Worm (Caenorhabditis elegans) whole organism, young adult: ENCODE results near the gene hrg-3.
A peak's percentile ranks its signal among the peaks of the same experiment; 100 is the strongest.

Experiments
- B0035.1 ChIP-seq: sonication (generic microtip); optimal IDR thresholded peaks from 2 replicates; lab custom pipeline; 2016; ENCODE audit warnings: missing genetic modification characterization, mild to moderate bottlenecking, missing compliant biosample characterization, missing genotype, missing genetic modification reagents
- B0261.1 ChIP-seq: sonication (generic microtip); optimal IDR thresholded peaks from 2 replicates; lab custom pipeline; 2016; ENCODE audit warnings: mild to moderate bottlenecking, missing genetic modification characterization, moderate library complexity, missing compliant biosample characterization
- F10E7.11 ChIP-seq: sonication (generic microtip); optimal IDR thresholded peaks from 2 replicates; lab custom pipeline; 2017; ENCODE audit warnings: mild to moderate bottlenecking, missing genetic modification characterization, moderate library complexity, missing compliant biosample characterization
- F23B12.7 ChIP-seq: sonication (generic microtip); optimal IDR thresholded peaks from 2 replicates; lab custom pipeline; 2017; ENCODE audit warnings: missing genetic modification characterization, mild to moderate bottlenecking, missing compliant biosample characterization, antibody characterized with exemption, moderate library complexity; ENCODE audit not compliant: insufficient read depth
- F49E8.2 ChIP-seq: sonication (generic microtip); optimal IDR thresholded peaks from 3 replicates; lab custom pipeline; 2017; ENCODE audit warnings: missing genetic modification characterization, mild to moderate bottlenecking, missing compliant biosample characterization, antibody characterized with exemption, moderate library complexity; ENCODE audit not compliant: insufficient read depth
- F52B5.7 ChIP-seq: sonication (generic microtip); optimal IDR thresholded peaks from 2 replicates; lab custom pipeline; 2016; ENCODE audit warnings: mild to moderate bottlenecking, missing genetic modification characterization, missing compliant biosample characterization
- F57C9.4 ChIP-seq: sonication (generic microtip); optimal IDR thresholded peaks from 2 replicates; lab custom pipeline; 2017; ENCODE audit warnings: mild to moderate bottlenecking, missing genetic modification characterization, missing compliant biosample characterization
- K11D2.4 ChIP-seq: fragments of 200-800 bp; sonication (Bioruptor generic); IDR thresholded peaks from 2 replicates; pipeline ENCODE4 v1.3.6; 2022; ENCODE audit warnings: missing genetic modification reagents, missing genetic modification characterization, missing compliant biosample characterization
- K12H6.12 ChIP-seq: fragments of 200-800 bp; sonication (Bioruptor generic); optimal IDR thresholded peaks from 2 replicates; lab custom pipeline; 2018; ENCODE audit warnings: mild to moderate bottlenecking, missing genetic modification characterization, missing compliant biosample characterization
- T26A5.8 ChIP-seq: sonication (generic microtip); optimal IDR thresholded peaks from 2 replicates; lab custom pipeline; 2016; ENCODE audit warnings: missing genetic modification characterization, missing compliant biosample characterization
- Y53F4B.3 ChIP-seq: fragments of 200-800 bp; sonication (Bioruptor generic); IDR thresholded peaks from 2 replicates; pipeline ENCODE4 v1.3.6; 2022; ENCODE audit warnings: missing genetic modification reagents, missing genetic modification characterization, missing compliant biosample characterization
- Y53G8AR.9 ChIP-seq: fragments of 200-800 bp; sonication (Bioruptor generic); conservative IDR thresholded peaks from 2 replicates; pipeline ENCODE4 v1.3.6; 2022; ENCODE audit warnings: missing genetic modification reagents, missing genetic modification characterization, missing compliant biosample characterization
- Y56A3A.18 ChIP-seq: fragments of 200-800 bp; sonication (Bioruptor generic); IDR thresholded peaks from 2 replicates; pipeline ENCODE4 v1.3.6; 2022; ENCODE audit warnings: missing genetic modification reagents, missing genetic modification characterization, missing compliant biosample characterization
- Y67H2A.10 ChIP-seq: fragments of 200-800 bp; sonication (Bioruptor generic); conservative IDR thresholded peaks from 2 replicates; pipeline ENCODE4 v1.3.6; 2022; ENCODE audit warnings: missing genetic modification reagents, missing genetic modification characterization, missing compliant biosample characterization
- Y79H2A.3 ChIP-seq: fragments of 200-800 bp; sonication (Bioruptor generic); conservative IDR thresholded peaks from 2 replicates; pipeline ENCODE4 v1.3.6; 2022; ENCODE audit warnings: missing genetic modification reagents, missing genetic modification characterization, missing compliant biosample characterization
- akir-1 ChIP-seq: fragments of 200-800 bp; sonication (Bioruptor generic); optimal IDR thresholded peaks from 2 replicates; lab custom pipeline; 2018; ENCODE audit warnings: mild to moderate bottlenecking, missing genetic modification characterization, moderate library complexity, missing compliant biosample characterization
- attf-6 ChIP-seq: fragments of 200-800 bp; sonication (Bioruptor generic); IDR thresholded peaks from 2 replicates; pipeline ENCODE4 v1.3.6; 2022; ENCODE audit warnings: missing genetic modification reagents, missing genetic modification characterization, missing compliant biosample characterization
- cebp-1 ChIP-seq, 2 experiments: fragments of 200-800 bp in 1 of 2; sonication (Bioruptor generic) in 1 of 2; sonication (generic microtip) in 1 of 2; IDR thresholded peaks in 1 of 2; optimal IDR thresholded peaks in 1 of 2; 2 replicates each; pipeline versions ENCODE4 v1.3.6 to Lab custom; 2017 to 2022; ENCODE audit warnings: missing compliant biosample characterization in 2 of 2, missing genetic modification characterization in 2 of 2, mild to moderate bottlenecking in 1 of 2, missing genetic modification reagents in 1 of 2, moderate library complexity in 1 of 2
- ceh-58 ChIP-seq: fragments of 200-800 bp; sonication (Bioruptor generic); IDR thresholded peaks from 2 replicates; pipeline ENCODE4 v1.3.6; 2022; ENCODE audit warnings: missing genetic modification characterization, missing compliant biosample characterization
- ceh-91 ChIP-seq: fragments of 200-800 bp; sonication (Bioruptor generic); IDR thresholded peaks from 2 replicates; pipeline ENCODE4 v1.3.6; 2022; ENCODE audit warnings: missing genetic modification reagents, missing genetic modification characterization, missing compliant biosample characterization
- chd-7 ChIP-seq: sonication (generic microtip); optimal IDR thresholded peaks from 2 replicates; lab custom pipeline; 2016; ENCODE audit warnings: mild to moderate bottlenecking, missing genetic modification characterization, moderate library complexity, missing compliant biosample characterization
- dox-1 ChIP-seq: fragments of 200-800 bp; sonication (Bioruptor generic); IDR thresholded peaks from 2 replicates; pipeline ENCODE4 v1.3.6; 2022; ENCODE audit warnings: missing genetic modification reagents, missing genetic modification characterization, missing compliant biosample characterization
- efl-1 ChIP-seq: fragments of 150-350 bp; optimal IDR thresholded peaks from 2 replicates; lab custom pipeline; 2014; ENCODE audit warnings: missing biosample characterization, missing genetic modification reagents, missing genetic modification characterization
- egrh-3 ChIP-seq: fragments of 200-800 bp; sonication (Bioruptor generic); IDR thresholded peaks from 2 replicates; pipeline ENCODE4 v1.3.6; 2022; ENCODE audit warnings: missing genetic modification reagents, missing genetic modification characterization, missing compliant biosample characterization
- gei-17 ChIP-seq: fragments of 200-800 bp; sonication (Bioruptor generic); optimal IDR thresholded peaks from 2 replicates; lab custom pipeline; 2018; ENCODE audit warnings: mild to moderate bottlenecking, missing genetic modification characterization, missing compliant biosample characterization
- him-1 ChIP-seq: sonication (generic microtip); optimal IDR thresholded peaks from 2 replicates; lab custom pipeline; 2016; ENCODE audit warnings: missing genotype, missing genetic modification reagents, missing genetic modification characterization, missing compliant biosample characterization
- let-607 ChIP-seq, 2 experiments: fragments of 200-800 bp in 1 of 2; sonication (Bioruptor generic) in 1 of 2; sonication (generic microtip) in 1 of 2; optimal IDR thresholded peaks; 2 replicates each; lab custom pipeline; 2016 to 2018; ENCODE audit warnings: mild to moderate bottlenecking in 2 of 2, missing compliant biosample characterization in 2 of 2, missing genetic modification characterization in 2 of 2, moderate library complexity in 2 of 2, missing genotype in 1 of 2
- lin-40 ChIP-seq: sonication (generic microtip); optimal IDR thresholded peaks from 2 replicates; lab custom pipeline; 2016; ENCODE audit warnings: missing genetic modification characterization, mild to moderate bottlenecking, missing compliant biosample characterization, missing genotype, missing genetic modification reagents
- madf-6 ChIP-seq: fragments of 200-800 bp; sonication (Bioruptor generic); IDR thresholded peaks from 2 replicates; pipeline ENCODE4 v1.3.6; 2022; ENCODE audit warnings: missing genetic modification reagents, missing genetic modification characterization, missing compliant biosample characterization
- mes-4 ChIP-seq: sonication (generic microtip); optimal IDR thresholded peaks from 2 replicates; lab custom pipeline; 2016; ENCODE audit warnings: missing genotype, missing genetic modification characterization, missing compliant biosample characterization
- nfya-2 ChIP-seq: fragments of 200-800 bp; sonication (Bioruptor generic); IDR thresholded peaks from 2 replicates; pipeline ENCODE4 v1.3.6; 2022; ENCODE audit warnings: missing genetic modification reagents, missing genetic modification characterization, missing compliant biosample characterization
- nhr-179 ChIP-seq: sonication (generic microtip); optimal IDR thresholded peaks from 2 replicates; lab custom pipeline; 2016; ENCODE audit warnings: mild to moderate bottlenecking, missing genetic modification characterization, missing compliant biosample characterization
- nhr-27 ChIP-seq: fragments of 200-800 bp; sonication (Bioruptor generic); optimal IDR thresholded peaks from 2 replicates; lab custom pipeline; 2018; ENCODE audit warnings: mild to moderate bottlenecking, missing genetic modification characterization, moderate library complexity, missing compliant biosample characterization
- nhr-80 ChIP-seq: sonication (generic microtip); optimal IDR thresholded peaks from 2 replicates; lab custom pipeline; 2016; ENCODE audit warnings: missing genetic modification characterization, missing compliant biosample characterization
- sdz-38 ChIP-seq: sonication (generic microtip); optimal IDR thresholded peaks from 2 replicates; lab custom pipeline; 2016; ENCODE audit warnings: missing genotype, missing genetic modification characterization, missing compliant biosample characterization
- sea-2 ChIP-seq: fragments of 200-800 bp; sonication (Bioruptor generic); IDR thresholded peaks from 2 replicates; pipeline ENCODE4 v1.3.6; 2022; ENCODE audit warnings: missing genetic modification characterization, missing compliant biosample characterization
- snpc-1.1 ChIP-seq: sonication (generic microtip); optimal IDR thresholded peaks from 2 replicates; lab custom pipeline; 2017; ENCODE audit warnings: missing genetic modification characterization, mild to moderate bottlenecking, missing compliant biosample characterization, antibody characterized with exemption, moderate library complexity, missing genotype, missing genetic modification reagents; ENCODE audit not compliant: insufficient read depth
- snpc-3.4 ChIP-seq: sonication (generic microtip); optimal IDR thresholded peaks from 2 replicates; lab custom pipeline; 2017; ENCODE audit warnings: missing genetic modification characterization, mild to moderate bottlenecking, missing compliant biosample characterization, antibody characterized with exemption, moderate library complexity, missing genotype, missing genetic modification reagents
- sptf-2 ChIP-seq: fragments of 200-800 bp; sonication (Bioruptor generic); optimal IDR thresholded peaks from 2 replicates; lab custom pipeline; 2018; ENCODE audit warnings: mild to moderate bottlenecking, missing genetic modification characterization, missing compliant biosample characterization
- tlf-1 ChIP-seq: fragments of 200-800 bp; sonication (Bioruptor generic); optimal IDR thresholded peaks from 2 replicates; lab custom pipeline; 2018; ENCODE audit warnings: mild to moderate bottlenecking, missing genetic modification characterization, missing compliant biosample characterization
- zim-3 ChIP-seq: sonication (generic microtip); optimal IDR thresholded peaks from 2 replicates; lab custom pipeline; 2017; ENCODE audit warnings: mild to moderate bottlenecking, missing genetic modification characterization, moderate library complexity, missing compliant biosample characterization
- ztf-25 ChIP-seq: fragments of 200-800 bp; sonication (Bioruptor generic); IDR thresholded peaks from 2 replicates; pipeline ENCODE4 v1.3.6; 2022; ENCODE audit warnings: missing genetic modification reagents, missing genetic modification characterization, missing compliant biosample characterization
- ztf-26 ChIP-seq: sonication (generic microtip); optimal IDR thresholded peaks from 2 replicates; lab custom pipeline; 2017; ENCODE audit warnings: missing genetic modification characterization, missing compliant biosample characterization
- ztf-3 ChIP-seq: fragments of 200-800 bp; sonication (Bioruptor generic); optimal IDR thresholded peaks from 2 replicates; lab custom pipeline; 2018; ENCODE audit warnings: mild to moderate bottlenecking, missing genetic modification characterization, missing compliant biosample characterization
- ztf-6 ChIP-seq: fragments of 200-800 bp; sonication (Bioruptor generic); IDR thresholded peaks from 2 replicates; pipeline ENCODE4 v1.3.6; 2022; ENCODE audit warnings: missing genetic modification reagents, missing genetic modification characterization, missing compliant biosample characterization

hrg-3 gene

ce11 chrV:9730743-9731706, 25.2 kb upstream of the hrg-3 start:
- TF ChIP-seq F52B5.7 (tag; lab: Kevin White, UChicago) (peak; percentile 75), nhr-80 (peak; percentile 97), F57C9.4 (tag; lab: Kevin White, UChicago) (peak; percentile 33), efl-1 (GFP tag; lab: Kevin White, UChicago) (no peak), ztf-6 (GFP tag; lab: Robert Waterston, UW) (0 out of 2 replicates have a peak, but pooled peaks have one; percentile 62), Y79H2A.3 (GFP tag; lab: Robert Waterston, UW) (no peak), him-1 (tag; lab: Kevin White, UChicago) (no peak), ztf-25 (GFP tag; lab: Robert Waterston, UW) (0 out of 2 replicates have a peak, but pooled peaks have one; percentile 46), B0035.1 (peak; percentile 78), gei-17 (peak; percentile 66), sea-2 (GFP tag; lab: Robert Waterston, UW) (peak; percentile 74; the same call in 1 of the 2 replicates), B0261.1 (tag; lab: Kevin White, UChicago) (peak; percentile 16), egrh-3 (peak; percentile 80), T26A5.8 (no peak), sptf-2 (no peak), mes-4 (no peak), tlf-1 (GFP tag; lab: Kevin White, UChicago) (peak; percentile 72), ceh-91 (GFP tag; lab: Robert Waterston, UW) (0 out of 2 replicates have a peak, but pooled peaks have one; percentile 26), let-607 (tag; optimal IDR thresholded peaks at IDR 0.05; lab: Kevin White, UChicago) (peak; percentile 93 to 95), nhr-27 (tag; lab: Kevin White, UChicago) (no peak), Y53G8AR.9 (GFP tag; lab: Robert Waterston, UW) (peak; percentile 82), nfya-2 (GFP tag; lab: Robert Waterston, UW) (no peak), akir-1 (GFP tag; lab: Kevin White, UChicago) (no peak), ztf-26 (tag; lab: Kevin White, UChicago) (peak; percentile 90), Y56A3A.18 (GFP tag; lab: Robert Waterston, UW) (0 out of 2 replicates have a peak, but pooled peaks have one; percentile 6), F23B12.7 (tag; lab: Kevin White, UChicago) (no peak), K11D2.4 (peak; percentile 83), nhr-179 (tag; lab: Kevin White, UChicago) (no peak), cebp-1 (GFP tag; IDR thresholded peaks at IDR 0.05; lab: Robert Waterston, UW) (no peak), cebp-1 (tag; optimal IDR thresholded peaks at IDR 0.05; lab: Kevin White, UChicago) (peak; percentile 92), zim-3 (tag; lab: Kevin White, UChicago) (no peak), ztf-3 (GFP tag; lab: Kevin White, UChicago) (peak; percentile 65), dox-1 (GFP tag; lab: Robert Waterston, UW) (peak; percentile 92), attf-6 (GFP tag; lab: Robert Waterston, UW) (no peak), Y67H2A.10 (GFP tag; lab: Robert Waterston, UW) (peak; percentile 55), snpc-3.4 (tag; lab: Kevin White, UChicago) (no peak), Y53F4B.3 (GFP tag; lab: Robert Waterston, UW) (no peak), F49E8.2 (tag; lab: Kevin White, UChicago) (no peak), chd-7 (tag; lab: Kevin White, UChicago) (peak; percentile 96), ceh-58 (GFP tag; lab: Robert Waterston, UW) (no peak), lin-40 (tag; lab: Kevin White, UChicago) (peak; percentile 94), madf-6 (GFP tag; lab: Robert Waterston, UW) (peak; percentile 19), K12H6.12 (peak; percentile 98), sdz-38 (no peak), F10E7.11 (tag; lab: Kevin White, UChicago) (no peak), snpc-1.1 (tag; lab: Kevin White, UChicago) (no peak)
